Worm (Caenorhabditis elegans) whole organism, L1 larva: ENCODE data around the gene col-108.

Experiments used
- C04F5.9 ChIP-seq: sonication (generic microtip); optimal IDR thresholded peaks from 2 replicates; lab custom pipeline; 2016; ENCODE audit warnings: missing genetic modification characterization, missing compliant biosample characterization
- F16B12.6 ChIP-seq: fragments of 150-350 bp; optimal IDR thresholded peaks from 2 replicates; lab custom pipeline; 2014; ENCODE audit warnings: missing biosample characterization, missing genetic modification characterization
- Y116A8C.19 ChIP-seq: sonication (generic microtip); optimal IDR thresholded peaks from 2 replicates; lab custom pipeline; 2016; ENCODE audit warnings: missing compliant biosample characterization, missing genetic modification characterization, borderline replicate concordance
- aha-1 ChIP-seq: fragments of 150-350 bp; optimal IDR thresholded peaks from 2 replicates; lab custom pipeline; 2014; ENCODE audit warnings: missing biosample characterization, missing genetic modification characterization
- aly-2 ChIP-seq: fragments of 150-350 bp; optimal IDR thresholded peaks from 2 replicates; lab custom pipeline; 2014; ENCODE audit warnings: missing biosample characterization, missing genetic modification characterization
- ama-1 ChIP-seq: fragments of 150-350 bp; optimal IDR thresholded peaks from 2 replicates; lab custom pipeline; 2014
- blmp-1 ChIP-seq: fragments of 150-350 bp; optimal IDR thresholded peaks from 2 replicates; lab custom pipeline; 2014; ENCODE audit warnings: missing biosample characterization, missing genetic modification characterization
- ceh-8 ChIP-seq: fragments of 200-800 bp; sonication (Bioruptor generic); optimal IDR thresholded peaks from 2 replicates; lab custom pipeline; 2018; ENCODE audit warnings: mild to moderate bottlenecking, missing genetic modification characterization, moderate library complexity, missing compliant biosample characterization
- ceh-82 ChIP-seq, 3 experiments: fragments of 150-350 bp in 1 of 3; sonication (generic microtip) in 2 of 3; optimal IDR thresholded peaks; 2 replicates each; lab custom pipeline; 2014 to 2017; ENCODE audit warnings: missing biosample characterization in 3 of 3, missing genetic modification characterization in 3 of 3
- ces-1 ChIP-seq: fragments of 150-350 bp; optimal IDR thresholded peaks from 2 replicates; lab custom pipeline; 2014; ENCODE audit warnings: missing biosample characterization, missing genetic modification reagents, missing genetic modification characterization
- dpl-1 ChIP-seq, 3 experiments: fragments of 150-350 bp in 2 of 3; sonication (generic microtip) in 1 of 3; optimal IDR thresholded peaks; 2 replicates each; lab custom pipeline; 2014 to 2017; ENCODE audit warnings: missing biosample characterization in 3 of 3, missing genetic modification characterization in 3 of 3, missing genetic modification reagents in 3 of 3
- dsc-1 ChIP-seq: sonication (generic microtip); optimal IDR thresholded peaks from 2 replicates; lab custom pipeline; 2016; ENCODE audit warnings: mild to moderate bottlenecking, missing genetic modification characterization, missing compliant biosample characterization
- efl-1 ChIP-seq, 4 experiments: fragments of 150-350 bp; optimal IDR thresholded peaks in 3 of 4; peaks in 1 of 4; 1 replicate in 1 of 4; 2 replicates in 3 of 4; lab custom pipeline; 2014; ENCODE audit warnings: missing biosample characterization in 2 of 4, missing genetic modification characterization in 2 of 4, missing genetic modification reagents in 2 of 4
- egl-13 ChIP-seq: sonication (generic microtip); optimal IDR thresholded peaks from 2 replicates; lab custom pipeline; 2016; ENCODE audit warnings: missing genotype, missing genetic modification reagents, missing genetic modification characterization, missing compliant biosample characterization
- egl-27 ChIP-seq, 2 experiments: fragments of 150-350 bp in 1 of 2; sonication (generic microtip); optimal IDR thresholded peaks; 3 replicates each; lab custom pipeline; 2017 to 2018; ENCODE audit warnings: missing biosample characterization in 2 of 2, missing genetic modification characterization in 2 of 2, missing genetic modification reagents in 2 of 2
- elt-3 ChIP-seq, 6 experiments: fragments of 150-350 bp in 1 of 6; sonication (generic microtip); optimal IDR thresholded peaks; 2 replicates each; lab custom pipeline; 2017 to 2018; ENCODE audit warnings: missing biosample characterization in 6 of 6, missing genetic modification characterization in 6 of 6, inconsistent platforms in 1 of 6
- ets-5 ChIP-seq: fragments of 200-800 bp; sonication (Bioruptor generic); IDR thresholded peaks from 2 replicates; pipeline ENCODE4 v1.3.6; 2022; ENCODE audit warnings: missing genetic modification characterization, missing compliant biosample characterization
- fkh-8 ChIP-seq: sonication (generic microtip); optimal IDR thresholded peaks from 2 replicates; lab custom pipeline; 2016; ENCODE audit warnings: mild to moderate bottlenecking, missing genetic modification characterization, missing compliant biosample characterization
- irx-1 ChIP-seq: sonication (generic microtip); optimal IDR thresholded peaks from 2 replicates; lab custom pipeline; 2016; ENCODE audit warnings: missing genetic modification characterization, missing compliant biosample characterization
- isw-1 ChIP-seq: fragments of 200-800 bp; sonication (Bioruptor generic); IDR thresholded peaks from 2 replicates; pipeline ENCODE4 v1.3.6; 2022; ENCODE audit warnings: missing genetic modification characterization, missing compliant biosample characterization
- jun-1 ChIP-seq: fragments of 150-350 bp; optimal IDR thresholded peaks from 2 replicates; lab custom pipeline; 2014; ENCODE audit warnings: missing biosample characterization, missing genetic modification reagents, missing genetic modification characterization
- lin-14 ChIP-seq: fragments of 200-800 bp; sonication (Bioruptor generic); optimal IDR thresholded peaks from 2 replicates; lab custom pipeline; 2018; ENCODE audit warnings: mild to moderate bottlenecking, missing genetic modification characterization, moderate library complexity, missing compliant biosample characterization
- lin-15B ChIP-seq: fragments of 150-350 bp; sonication (generic microtip); optimal IDR thresholded peaks from 3 replicates; lab custom pipeline; 2014; ENCODE audit warnings: missing biosample characterization, missing genetic modification characterization
- lin-39 ChIP-seq: fragments of 150-350 bp; optimal IDR thresholded peaks from 2 replicates; lab custom pipeline; 2014; ENCODE audit warnings: missing biosample characterization, missing genetic modification reagents, missing genetic modification characterization
- lsy-2 ChIP-seq, 2 experiments: fragments of 150-350 bp; optimal IDR thresholded peaks; 2 replicates each; lab custom pipeline; 2014; ENCODE audit warnings: missing biosample characterization in 2 of 2, missing genetic modification characterization in 2 of 2
- mdl-1 ChIP-seq, 2 experiments: fragments of 150-350 bp; optimal IDR thresholded peaks; 2 replicates each; lab custom pipeline; 2014 to 2017; ENCODE audit warnings: missing biosample characterization in 2 of 2, missing genetic modification characterization in 2 of 2, inconsistent platforms in 1 of 2
- mep-1 ChIP-seq: fragments of 150-350 bp; optimal IDR thresholded peaks from 2 replicates; lab custom pipeline; 2014; ENCODE audit warnings: missing biosample characterization, missing genetic modification characterization
- nhr-11 ChIP-seq: fragments of 150-350 bp; optimal IDR thresholded peaks from 2 replicates; lab custom pipeline; 2014; ENCODE audit warnings: missing biosample characterization, missing genetic modification characterization
- nhr-19 ChIP-seq: fragments of 200-800 bp; sonication (Bioruptor generic); conservative IDR thresholded peaks from 2 replicates; pipeline ENCODE4 v1.3.6; 2022; ENCODE audit warnings: missing genetic modification characterization, missing compliant biosample characterization
- nhr-20 ChIP-seq: sonication (generic microtip); optimal IDR thresholded peaks from 2 replicates; lab custom pipeline; 2016; ENCODE audit warnings: mild to moderate bottlenecking, missing genetic modification characterization, missing compliant biosample characterization
- nhr-28 ChIP-seq: fragments of 150-350 bp; optimal IDR thresholded peaks from 2 replicates; lab custom pipeline; 2014; ENCODE audit warnings: missing biosample characterization, missing genetic modification characterization
- nhr-47 ChIP-seq: sonication (generic microtip); optimal IDR thresholded peaks from 2 replicates; lab custom pipeline; 2016; ENCODE audit warnings: mild to moderate bottlenecking, missing genetic modification characterization, moderate library complexity, missing compliant biosample characterization
- nhr-71 ChIP-seq: sonication (generic microtip); optimal IDR thresholded peaks from 2 replicates; lab custom pipeline; 2016; ENCODE audit warnings: mild to moderate bottlenecking, missing genetic modification characterization, moderate library complexity, missing compliant biosample characterization
- nhr-76 ChIP-seq: sonication (generic microtip); optimal IDR thresholded peaks from 2 replicates; lab custom pipeline; 2017; ENCODE audit warnings: missing biosample characterization, missing genetic modification characterization
- nhr-77 ChIP-seq: fragments of 150-350 bp; optimal IDR thresholded peaks from 2 replicates; lab custom pipeline; 2014; ENCODE audit warnings: missing biosample characterization, missing genetic modification characterization
- nhr-84 ChIP-seq: sonication (generic microtip); optimal IDR thresholded peaks from 2 replicates; lab custom pipeline; 2017; ENCODE audit warnings: missing biosample characterization, missing genetic modification characterization
- nhr-90 ChIP-seq: sonication (generic microtip); optimal IDR thresholded peaks from 2 replicates; lab custom pipeline; 2016; ENCODE audit warnings: mild to moderate bottlenecking, missing genetic modification characterization, missing compliant biosample characterization; ENCODE audit not compliant: poor library complexity
- pqm-1 ChIP-seq: sonication (generic microtip); optimal IDR thresholded peaks from 3 replicates; lab custom pipeline; 2017; ENCODE audit warnings: missing biosample characterization, missing genetic modification characterization
- rnt-1 ChIP-seq: sonication (generic microtip); optimal IDR thresholded peaks from 2 replicates; lab custom pipeline; 2016; ENCODE audit warnings: mild to moderate bottlenecking, missing genetic modification characterization, moderate library complexity, missing compliant biosample characterization
- snpc-4 ChIP-seq: fragments of 150-350 bp; optimal IDR thresholded peaks from 2 replicates; lab custom pipeline; 2014; ENCODE audit warnings: missing biosample characterization, missing genetic modification characterization
- snu-23 ChIP-seq: sonication (generic microtip); optimal IDR thresholded peaks from 2 replicates; lab custom pipeline; 2016; ENCODE audit warnings: missing genetic modification characterization, missing compliant biosample characterization
- sup-37 ChIP-seq: fragments of 200-800 bp; sonication (Bioruptor generic); optimal IDR thresholded peaks from 2 replicates; lab custom pipeline; 2018; ENCODE audit warnings: mild to moderate bottlenecking, missing genetic modification characterization, missing compliant biosample characterization
- tlp-1 ChIP-seq: fragments of 150-350 bp; optimal IDR thresholded peaks from 2 replicates; lab custom pipeline; 2014; ENCODE audit warnings: missing biosample characterization, missing genetic modification characterization
- unc-62 ChIP-seq: fragments of 150-350 bp; optimal IDR thresholded peaks from 2 replicates; lab custom pipeline; 2014; ENCODE audit warnings: missing biosample characterization, missing genetic modification reagents, missing genetic modification characterization
- unc-86 ChIP-seq: sonication (generic microtip); optimal IDR thresholded peaks from 2 replicates; lab custom pipeline; 2016; ENCODE audit warnings: missing genetic modification characterization, missing compliant biosample characterization
- unc-98 ChIP-seq: fragments of 200-800 bp; sonication (Bioruptor generic); IDR thresholded peaks from 2 replicates; pipeline ENCODE4 v1.3.6; 2022; ENCODE audit warnings: missing genetic modification characterization, missing compliant biosample characterization
- vab-15 ChIP-seq: sonication (generic microtip); optimal IDR thresholded peaks from 2 replicates; lab custom pipeline; 2017; ENCODE audit warnings: missing genotype, mild to moderate bottlenecking, missing genetic modification characterization, missing compliant biosample characterization
- xbp-1 ChIP-seq: sonication (generic microtip); optimal IDR thresholded peaks from 2 replicates; lab custom pipeline; 2016; ENCODE audit warnings: missing genetic modification characterization, missing compliant biosample characterization
- ztf-11 ChIP-seq, 2 experiments: sonication (generic microtip); optimal IDR thresholded peaks; 2 replicates each; lab custom pipeline; 2016 to 2017; ENCODE audit warnings: missing genetic modification characterization in 2 of 2, missing biosample characterization in 1 of 2, missing compliant biosample characterization in 1 of 2
- ztf-4 ChIP-seq: fragments of 150-350 bp; optimal IDR thresholded peaks from 2 replicates; lab custom pipeline; 2014; ENCODE audit warnings: missing biosample characterization, missing genetic modification characterization

The col-108 gene

DNA sequence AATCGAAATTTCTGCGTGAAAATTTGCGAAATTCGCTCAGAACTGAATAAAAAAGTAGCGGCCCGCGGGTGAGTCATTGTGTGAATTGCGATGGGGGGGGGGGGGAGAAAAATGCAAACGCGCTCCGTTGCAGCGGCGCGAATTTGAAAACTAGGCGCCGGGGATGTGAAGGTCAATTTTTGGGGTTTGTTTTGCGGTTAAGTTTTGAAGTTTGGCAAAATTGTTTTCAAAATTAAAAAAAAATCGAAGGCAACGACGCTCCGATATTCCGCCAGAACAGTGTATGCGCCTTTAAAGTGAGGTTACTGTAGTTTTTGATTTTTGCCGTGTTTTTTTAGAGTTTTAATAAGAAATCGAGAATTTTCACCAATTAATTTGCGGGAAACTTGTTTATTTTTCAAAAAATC is 30.1 kb upstream of the col-108 start (continued):
- TF ChIP-seq ztf-11 (tag; optimal IDR thresholded peaks at IDR 0.05; lab: Kevin White, UChicago) (peak in 1 of 2 experiments; percentile 32), lin-15B (tag; lab: Kevin White, UChicago) (peak; percentile 58), dsc-1 (tag; lab: Kevin White, UChicago) (peak; percentile 12), ceh-82 (tag; optimal IDR thresholded peaks at IDR 0.05; lab: Kevin White, UChicago) (peak; percentile 9 to 80 (median 33)), ztf-4 (tag; lab: Kevin White, UChicago) (no peak), isw-1 (peak; percentile 13; the same call in 1 of the 2 replicates), nhr-47 (tag; lab: Kevin White, UChicago) (peak; percentile 74), blmp-1 (no peak), xbp-1 (peak; percentile 27), fkh-8 (tag; lab: Kevin White, UChicago) (peak; percentile 67), elt-3 (tag; optimal IDR thresholded peaks at IDR 0.05; lab: Kevin White, UChicago) (peak in 1 of 6 experiments; percentile 3), C04F5.9 (tag; lab: Kevin White, UChicago) (no peak), snpc-4 (peak; percentile 16), dpl-1 (GFP tag; optimal IDR thresholded peaks at IDR 0.05; lab: Kevin White, UChicago) (peak; percentile 82 to 86 (median 85)), lsy-2 (tag; optimal IDR thresholded peaks at IDR 0.05; lab: Kevin White, UChicago) (peak; percentile 4 to 54), mep-1 (tag; lab: Kevin White, UChicago) (peak; percentile 3), tlp-1 (tag; lab: Kevin White, UChicago) (no peak), nhr-19 (peak; percentile 52)

DNA sequence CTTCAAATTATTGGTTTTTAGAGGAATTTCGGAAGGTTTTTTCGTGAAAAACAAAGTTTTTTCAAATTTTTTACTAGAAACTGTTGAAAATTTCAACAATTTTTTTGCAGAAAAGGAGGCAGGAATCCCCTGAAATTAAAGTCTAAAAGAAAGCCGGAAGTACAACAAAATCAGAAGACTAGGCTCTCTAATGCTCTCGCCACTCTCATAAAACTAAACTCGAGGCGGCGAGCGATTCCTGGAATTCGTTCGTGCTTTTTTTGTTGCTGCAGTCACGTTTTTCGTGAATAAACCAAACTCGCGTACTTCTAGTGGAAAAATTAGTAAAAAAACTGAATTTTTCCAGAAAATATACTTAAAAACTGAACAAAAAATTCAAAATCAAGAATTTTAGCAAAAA is 29.5 kb upstream of the col-108 start:
- TF ChIP-seq ztf-4 (tag; lab: Kevin White, UChicago), result no peak
- no peak for TF ChIP-seq aha-1 (tag; lab: Kevin White, UChicago)
- no peak for TF ChIP-seq ceh-82 (tag; optimal IDR thresholded peaks at IDR 0.05; lab: Kevin White, UChicago)
- TF ChIP-seq rnt-1 (tag; lab: Kevin White, UChicago), result no peak
- TF ChIP-seq nhr-84 (tag; lab: Kevin White, UChicago), result no peak
- no peak for TF ChIP-seq nhr-76 (tag; lab: Kevin White, UChicago)
- TF ChIP-seq snu-23 (GFP tag; lab: Kevin White, UChicago), result no peak
- peak; percentile 89 for TF ChIP-seq fkh-8 (tag; lab: Kevin White, UChicago)
- TF ChIP-seq pqm-1, result no peak
- no peak for TF ChIP-seq snpc-4
- no peak for TF ChIP-seq ceh-8
- no peak for TF ChIP-seq ces-1 (GFP tag; lab: Kevin White, UChicago)
- TF ChIP-seq jun-1 (tag; lab: Kevin White, UChicago), result no peak
- peak; percentile 69 for TF ChIP-seq nhr-47 (tag; lab: Kevin White, UChicago)
- no peak for TF ChIP-seq nhr-11 (tag; lab: Kevin White, UChicago)
- TF ChIP-seq irx-1 (tag; lab: Kevin White, UChicago), result no peak
- TF ChIP-seq dsc-1 (tag; lab: Kevin White, UChicago), result peak; percentile 54
- TF ChIP-seq lin-14 (GFP tag; lab: Kevin White, UChicago), result peak; percentile 31
- no peak for TF ChIP-seq Y116A8C.19
- TF ChIP-seq elt-3 (tag; optimal IDR thresholded peaks at IDR 0.05; lab: Kevin White, UChicago), result no peak
- no peak for TF ChIP-seq nhr-77
- TF ChIP-seq nhr-71 (tag; lab: Kevin White, UChicago), result peak; percentile 53
- TF ChIP-seq ama-1, result no peak
- TF ChIP-seq ets-5 (GFP tag; lab: Robert Waterston, UW), result no peak
- TF ChIP-seq unc-98, result no peak
- TF ChIP-seq sup-37 (GFP tag; lab: Kevin White, UChicago), result no peak
- peak; percentile 39 for TF ChIP-seq nhr-20 (tag; lab: Kevin White, UChicago)
- no peak for TF ChIP-seq nhr-28 (tag; lab: Kevin White, UChicago)
- no peak for TF ChIP-seq mep-1 (tag; lab: Kevin White, UChicago)
- TF ChIP-seq lsy-2 (tag; optimal IDR thresholded peaks at IDR 0.05; lab: Kevin White, UChicago), result no peak
- TF ChIP-seq egl-13 (tag; lab: Kevin White, UChicago), result peak; percentile 60
- no peak for TF ChIP-seq efl-1 (optimal IDR thresholded peaks at IDR 0.05; lab: Kevin White, UChicago)
- TF ChIP-seq efl-1 (GFP tag; optimal IDR thresholded peaks at IDR 0.05 in 1 of 2; lab: Kevin White, UChicago), result peak in 1 of 2 experiments; percentile 89
- TF ChIP-seq lin-15B (tag; lab: Kevin White, UChicago), result no peak
- no peak for TF ChIP-seq aly-2 (tag; lab: Kevin White, UChicago)
- TF ChIP-seq unc-62 (GFP tag; lab: Kevin White, UChicago), result no peak
- TF ChIP-seq mdl-1 (tag; optimal IDR thresholded peaks at IDR 0.05; lab: Kevin White, UChicago), result no peak
- TF ChIP-seq vab-15 (tag; lab: Kevin White, UChicago), result no peak
- TF ChIP-seq nhr-90 (tag; lab: Kevin White, UChicago), result no peak
- TF ChIP-seq unc-86 (tag; lab: Kevin White, UChicago), result no peak
- TF ChIP-seq egl-27 (tag; optimal IDR thresholded peaks at IDR 0.05; lab: Kevin White, UChicago), result no peak
- no peak for TF ChIP-seq lin-39
- TF ChIP-seq F16B12.6 (tag; lab: Kevin White, UChicago), result no peak
